Fruit fly (Drosophila melanogaster): ENCODE data around the gene Utx.

DNA sequence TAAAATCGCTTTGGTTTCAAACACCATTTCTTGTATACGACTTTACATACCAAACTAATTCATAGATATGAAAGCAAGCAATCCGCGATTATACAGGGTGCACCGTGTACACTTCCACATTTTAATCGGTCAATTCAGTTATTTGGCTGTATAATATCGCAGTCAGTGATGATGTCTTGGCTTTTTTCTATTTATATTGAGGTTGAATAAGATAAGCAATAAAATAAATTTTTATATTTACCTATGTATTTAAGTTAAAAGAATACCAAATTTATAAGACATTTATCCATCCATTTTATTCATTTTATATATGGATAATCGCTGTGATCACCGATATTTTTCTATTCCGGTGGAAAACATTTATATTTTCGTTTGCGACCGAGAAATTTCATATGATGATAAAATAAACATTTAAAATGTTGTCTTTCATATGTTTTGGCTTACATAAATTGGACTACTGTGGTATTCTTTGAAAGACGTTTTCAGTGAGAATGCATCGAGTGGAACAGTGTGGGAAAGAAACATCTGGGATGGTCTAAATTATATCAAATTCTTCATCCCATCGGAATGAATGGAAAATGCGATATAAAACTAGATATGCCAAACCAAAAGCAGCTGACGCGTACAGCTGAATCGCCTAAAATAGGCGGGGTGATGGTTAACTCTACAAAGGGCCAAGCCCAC is 51.7 kb downstream of the Utx start, which contains the start of gene CG5708:
- TF ChIP-seq CG8478 (optimal IDR thresholded peaks at IDR 0.05) (no peak), usp (GFP tag; optimal IDR thresholded peaks at IDR 0.05) (no peak)
